Fruit fly (Drosophila melanogaster) whole organism, prepupa: ENCODE results near the gene RpL37-1.

Source experiments
- CG11762 ChIP-seq: fragments of 200-800 bp; sonication (Bioruptor generic); optimal IDR thresholded peaks from 3 replicates; lab custom pipeline; 2016; ENCODE audit warnings: missing biosample characterization, missing genetic modification characterization; ENCODE audit not compliant: insufficient read depth
- CG11902 ChIP-seq: fragments of 200-800 bp; sonication (Bioruptor generic); optimal IDR thresholded peaks from 3 replicates; lab custom pipeline; 2016; ENCODE audit warnings: missing biosample characterization, missing genetic modification characterization
- CG8119 ChIP-seq: fragments of 200-800 bp; sonication (Bioruptor generic); IDR thresholded peaks from 3 replicates; pipeline ENCODE4 v1.3.6; 2022; ENCODE audit warnings: missing biosample characterization, missing genetic modification characterization
- Eip78C ChIP-seq: fragments of 200-800 bp; sonication (Bioruptor generic); peaks from one replicate; lab custom pipeline; 2016; ENCODE audit warnings: missing biosample characterization, missing genetic modification characterization
- Hr4 ChIP-seq: fragments of 200-800 bp; sonication (Bioruptor generic); optimal IDR thresholded peaks from 3 replicates; lab custom pipeline; 2016; ENCODE audit warnings: missing biosample characterization, missing genetic modification characterization

- TF ChIP-seq CG11762 (GFP tag; lab: Kevin White, UChicago), result no peak
- TF ChIP-seq CG8119 (GFP tag; lab: Robert Waterston, UW), result no peak
- TF ChIP-seq Eip78C (GFP tag; lab: Kevin White, UChicago), result no peak
- TF ChIP-seq Hr4 (GFP tag; lab: Kevin White, UChicago), result no peak
- TF ChIP-seq CG11902, result no peak
Measured at dm6 chrX:15125496-15125895, 13.7 kb downstream of the RpL37-1 start, which contains the start of gene drd.
